Worm (Caenorhabditis elegans) whole organism, L4 larva: ENCODE results near the gene chst-1.

ENCODE experiments used
- ceh-44 ChIP-seq: fragments of 200-800 bp; sonication (Bioruptor generic); IDR thresholded peaks from 2 replicates; pipeline ENCODE4 v1.3.6; 2022; ENCODE audit warnings: missing genetic modification reagents, missing genetic modification characterization, missing compliant biosample characterization
- ces-1 ChIP-seq: fragments of 150-350 bp; sonication (generic microtip); optimal IDR thresholded peaks from 4 replicates; lab custom pipeline; 2014; ENCODE audit warnings: missing biosample characterization, missing genetic modification reagents, missing genetic modification characterization
- dpl-1 ChIP-seq: fragments of 150-350 bp; optimal IDR thresholded peaks from 2 replicates; lab custom pipeline; 2014; ENCODE audit warnings: missing biosample characterization, missing genetic modification reagents, missing genetic modification characterization
- egl-27 ChIP-seq: sonication (generic microtip); optimal IDR thresholded peaks from 3 replicates; lab custom pipeline; 2017; ENCODE audit warnings: missing biosample characterization, missing genetic modification reagents, missing genetic modification characterization
- fos-1 ChIP-seq: fragments of 150-350 bp; optimal IDR thresholded peaks from 2 replicates; lab custom pipeline; 2014; ENCODE audit warnings: missing biosample characterization, missing genetic modification characterization
- lin-29 ChIP-seq: fragments of 200-800 bp; sonication (Bioruptor generic); IDR thresholded peaks from 2 replicates; pipeline ENCODE4 v1.3.6; 2022; ENCODE audit warnings: missing genetic modification reagents, missing genetic modification characterization, missing compliant biosample characterization
- mxl-2 ChIP-seq: fragments of 200-800 bp; sonication (Bioruptor generic); conservative IDR thresholded peaks from 2 replicates; pipeline ENCODE4 v1.3.6; 2022; ENCODE audit warnings: missing genetic modification reagents, missing genetic modification characterization, missing compliant biosample characterization
- nhr-48 ChIP-seq: sonication (generic microtip); optimal IDR thresholded peaks from 2 replicates; lab custom pipeline; 2016; ENCODE audit warnings: mild to moderate bottlenecking, missing genetic modification characterization, missing compliant biosample characterization
- nhr-76 ChIP-seq: fragments of 150-350 bp; optimal IDR thresholded peaks from 2 replicates; lab custom pipeline; 2014; ENCODE audit warnings: missing biosample characterization, missing genetic modification characterization
- zip-11 ChIP-seq: fragments of 200-800 bp; sonication (Bioruptor generic); IDR thresholded peaks from 2 replicates; pipeline ENCODE4 v1.3.6; 2022; ENCODE audit warnings: missing genetic modification characterization, missing compliant biosample characterization

DNA sequence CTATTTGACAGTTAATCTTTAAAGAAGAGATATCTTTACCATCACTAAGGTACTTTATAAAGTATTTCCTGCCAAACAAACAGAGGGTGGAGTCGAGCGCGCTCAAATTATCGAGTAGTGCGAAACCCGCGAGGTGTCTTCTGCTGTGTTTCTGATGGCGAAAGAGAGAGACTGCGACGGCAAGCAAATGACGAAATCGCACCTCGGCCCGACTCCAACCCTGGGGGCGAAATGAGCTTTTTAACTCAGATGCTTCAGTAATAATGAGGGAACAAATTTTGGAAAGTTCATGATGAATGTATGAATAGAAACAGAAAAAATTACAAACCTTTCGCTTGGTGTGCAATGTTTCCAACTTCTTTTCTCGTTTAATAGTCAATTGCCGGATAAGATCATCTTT lies 15.2 kb downstream of the chst-1 start:
- TF ChIP-seq ces-1 (GFP tag; lab: Kevin White, UChicago) (no peak), fos-1 (tag; lab: Kevin White, UChicago) (no peak), ceh-44 (GFP tag; lab: Robert Waterston, UW) (no peak), dpl-1 (GFP tag; lab: Kevin White, UChicago) (peak; percentile 19), zip-11 (GFP tag; lab: Robert Waterston, UW) (no peak), mxl-2 (GFP tag; lab: Robert Waterston, UW) (no peak), nhr-48 (tag; lab: Kevin White, UChicago) (no peak), nhr-76 (tag; lab: Kevin White, UChicago) (no peak), egl-27 (tag; lab: Kevin White, UChicago) (no peak), lin-29 (GFP tag; lab: Robert Waterston, UW) (no peak)
